Worm (Caenorhabditis elegans): Measurements from ENCODE around the gene F49C12.9.

F49C12.9 gene

ce11 chrIV:9266464-9266863, 49.6 kb downstream of the F49C12.9 start, which contains the start of gene Y11D7A.19:
TSS of gene Y11D7A.19 (minus strand) at chrIV:9266564.
- no peak for TF ChIP-seq nhr-12 (tag; optimal IDR thresholded peaks at IDR 0.05)
- no peak for TF ChIP-seq lin-13 (tag; optimal IDR thresholded peaks at IDR 0.05)
- no peak for TF ChIP-seq sem-2 (GFP tag; optimal IDR thresholded peaks at IDR 0.05)
- no peak for TF ChIP-seq ceh-39 (tag; optimal IDR thresholded peaks at IDR 0.05)
- no peak for TF ChIP-seq cnd-1 (tag; optimal IDR thresholded peaks at IDR 0.05)
- no peak for TF ChIP-seq drap-1 (GFP tag; optimal IDR thresholded peaks at IDR 0.05)
- no peak for TF ChIP-seq bed-3 (GFP tag; optimal IDR thresholded peaks at IDR 0.05)
- TF ChIP-seq mls-2 (tag; optimal IDR thresholded peaks at IDR 0.05): no peak
- TF ChIP-seq mep-1 (tag; optimal IDR thresholded peaks at IDR 0.05): no peak
- no peak for TF ChIP-seq nhr-237 (tag; optimal IDR thresholded peaks at IDR 0.05)
- no peak for TF ChIP-seq pha-4 (tag; optimal IDR thresholded peaks at IDR 0.05)
- TF ChIP-seq nhr-28 (tag; optimal IDR thresholded peaks at IDR 0.05): no peak
- no peak for TF ChIP-seq ham-2 (GFP tag; optimal IDR thresholded peaks at IDR 0.05)
- TF ChIP-seq lin-32 (GFP tag; optimal IDR thresholded peaks at IDR 0.05): no peak
- TF ChIP-seq ces-1 (GFP tag; optimal IDR thresholded peaks at IDR 0.05): no peak
